Fruit fly (Drosophila melanogaster): ENCODE measurements around the gene CG13362.
A peak's percentile ranks its signal among the peaks of the same experiment; 100 is the strongest.

The CG13362 gene

dm6 chrX:769639-770124 lies 18.6 kb upstream of the CG13362 start, which contains the start of gene fz3 (continued):
- TF ChIP-seq CG8478 (optimal IDR thresholded peaks at IDR 0.05) (no peak), CG10366 (GFP tag; IDR thresholded peaks at IDR 0.05) (no peak), sna (GFP tag; IDR thresholded peaks at IDR 0.05; ENCODE audit: partially characterized antibody) (peak; percentile 87), Gug (GFP tag; IDR thresholded peaks at IDR 0.05) (no peak), H2.0 (GFP tag; IDR thresholded peaks at IDR 0.05) (no peak), bowl (GFP tag; IDR thresholded peaks at IDR 0.05) (0 out of 2 replicates have a peak, but pooled peaks have one; percentile 28), lov (optimal IDR thresholded peaks at IDR 0.05) (no peak), lov (GFP tag; IDR thresholded peaks at IDR 0.05) (no peak), cas (GFP tag; IDR thresholded peaks at IDR 0.05) (no peak), CG31388 (GFP tag; optimal IDR thresholded peaks at IDR 0.05) (no peak), CrebB (tag; optimal IDR thresholded peaks at IDR 0.05) (peak; percentile 26), Hmr (GFP tag; optimal IDR thresholded peaks at IDR 0.05) (peak; percentile 27), Ets65A (GFP tag) (peak; percentile 48), Atf6 (GFP tag; IDR thresholded peaks at IDR 0.05) (no peak), mam (GFP tag; optimal IDR thresholded peaks at IDR 0.05) (no peak), CG8290 (GFP tag; optimal IDR thresholded peaks at IDR 0.05) (no peak), CG8290 (tag; optimal IDR thresholded peaks at IDR 0.05) (peak in 1 of 2 experiments; percentile 76), Fer2 (tag; optimal IDR thresholded peaks at IDR 0.05) (no peak), Sry-δ (GFP tag; optimal IDR thresholded peaks at IDR 0.05) (peak; percentile 77), pho (GFP tag; optimal IDR thresholded peaks at IDR 0.05) (no peak), cad (GFP tag; optimal IDR thresholded peaks at IDR 0.05) (no peak), CG9817 (tag; optimal IDR thresholded peaks at IDR 0.05) (no peak), CG6654 (GFP tag; optimal IDR thresholded peaks at IDR 0.05) (no peak), Poxn (GFP tag; IDR thresholded peaks at IDR 0.05) (no peak), ERR (GFP tag; optimal IDR thresholded peaks at IDR 0.05) (no peak), CG4424 (GFP tag; optimal IDR thresholded peaks at IDR 0.05) (no peak), CG16813 (GFP tag; IDR thresholded peaks at IDR 0.05; ENCODE audit: partially characterized antibody) (peak; percentile 85), CG6813 (GFP tag; optimal IDR thresholded peaks at IDR 0.05) (no peak), dimm (GFP tag; IDR thresholded peaks at IDR 0.05) (no peak), CG14965 (GFP tag; optimal IDR thresholded peaks at IDR 0.05; ENCODE audit: borderline replicate concordance) (no peak), CG33213 (GFP tag; optimal IDR thresholded peaks at IDR 0.05) (no peak), CG9797 (GFP tag; optimal IDR thresholded peaks at IDR 0.05) (peak; percentile 14), CG4707 (GFP tag; optimal IDR thresholded peaks at IDR 0.05) (no peak), Rx (GFP tag; IDR thresholded peaks at IDR 0.05) (no peak)

DNA sequence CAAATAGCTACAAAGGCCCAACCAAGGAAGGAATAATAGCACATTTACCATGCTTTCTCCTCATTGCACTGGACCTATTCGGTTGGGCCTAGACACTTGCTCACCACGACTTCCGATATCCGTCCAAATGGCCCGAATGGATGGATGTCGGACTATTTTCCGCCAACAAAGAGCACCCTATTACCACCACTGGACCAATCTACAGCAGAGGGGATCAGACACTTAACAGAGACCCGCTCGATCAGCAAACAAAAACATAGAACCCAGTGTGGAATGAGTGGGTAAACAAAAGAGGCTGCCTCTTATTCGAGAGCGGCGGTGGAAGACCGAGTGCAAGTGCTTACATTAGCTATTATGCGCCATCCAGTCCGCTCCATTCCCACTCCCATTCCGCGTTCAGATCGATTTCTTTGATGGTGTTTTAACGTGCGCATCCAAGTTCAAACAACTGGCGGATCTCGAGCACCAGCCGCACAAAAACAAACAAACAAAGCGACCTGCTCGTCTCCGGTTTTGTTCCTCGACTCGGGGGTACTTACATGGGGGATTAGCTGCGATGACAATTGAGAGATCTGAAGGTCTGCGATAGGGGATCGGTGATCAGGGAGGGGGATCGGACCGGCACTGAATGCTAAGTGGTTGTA lies 17.5 kb upstream of the CG13362 start:
- TF ChIP-seq Optix (GFP tag; IDR thresholded peaks at IDR 0.05) (0 out of 3 replicates have a peak, but pooled peaks have one; percentile 7), bigmax (GFP tag; optimal IDR thresholded peaks at IDR 0.05) (no peak), unpg (GFP tag; optimal IDR thresholded peaks at IDR 0.05) (no peak), tap (tag; optimal IDR thresholded peaks at IDR 0.05) (no peak), vvl (GFP tag; IDR thresholded peaks at IDR 0.05) (0 out of 2 replicates have a peak, but pooled peaks have one; percentile 16), bbx (GFP tag; IDR thresholded peaks at IDR 0.05; ENCODE audit: partially characterized antibody) (no peak), sug (tag; optimal IDR thresholded peaks at IDR 0.05) (peak; percentile 35), CG10366 (GFP tag; IDR thresholded peaks at IDR 0.05) (no peak), Oaz (GFP tag; IDR thresholded peaks at IDR 0.05) (no peak), CG7372 (GFP tag; IDR thresholded peaks at IDR 0.05) (no peak), sim (GFP tag; IDR thresholded peaks at IDR 0.05) (no peak), CG3847 (GFP tag; IDR thresholded peaks at IDR 0.05) (no peak), CG42726 (GFP tag; IDR thresholded peaks at IDR 0.05; ENCODE audit: partially characterized antibody) (no peak), chinmo (GFP tag; IDR thresholded peaks at IDR 0.05; ENCODE audit: partially characterized antibody) (0 out of 4 replicates have a peak, but pooled peaks have one; percentile 20), CG17829 (tag; optimal IDR thresholded peaks at IDR 0.05) (no peak), lov (optimal IDR thresholded peaks at IDR 0.05) (no peak), lov (GFP tag; IDR thresholded peaks at IDR 0.05) (no peak), z (GFP tag; IDR thresholded peaks at IDR 0.05) (no peak), CG1602 (GFP tag; optimal IDR thresholded peaks at IDR 0.05) (no peak), CG17802 (tag; optimal IDR thresholded peaks at IDR 0.05) (no peak), Dad (GFP tag; optimal IDR thresholded peaks at IDR 0.05) (no peak), dimm (GFP tag; IDR thresholded peaks at IDR 0.05) (no peak)
